Fruit fly (Drosophila melanogaster) whole organism: ENCODE results near the gene Sirt2.

ENCODE experiments used
- CG8478 ChIP-seq: fragments of >200 bp; optimal IDR thresholded peaks from 2 replicates; lab custom pipeline; 2018; ENCODE audit warnings: inconsistent platforms
- psq ChIP-seq: fragments of >200 bp; optimal IDR thresholded peaks from 2 replicates; lab custom pipeline; 2017
- usp ChIP-seq: fragments of >200 bp; optimal IDR thresholded peaks from 2 replicates; lab custom pipeline; 2017; ENCODE audit warnings: missing biosample characterization, missing genetic modification characterization, mixed read lengths

DNA sequence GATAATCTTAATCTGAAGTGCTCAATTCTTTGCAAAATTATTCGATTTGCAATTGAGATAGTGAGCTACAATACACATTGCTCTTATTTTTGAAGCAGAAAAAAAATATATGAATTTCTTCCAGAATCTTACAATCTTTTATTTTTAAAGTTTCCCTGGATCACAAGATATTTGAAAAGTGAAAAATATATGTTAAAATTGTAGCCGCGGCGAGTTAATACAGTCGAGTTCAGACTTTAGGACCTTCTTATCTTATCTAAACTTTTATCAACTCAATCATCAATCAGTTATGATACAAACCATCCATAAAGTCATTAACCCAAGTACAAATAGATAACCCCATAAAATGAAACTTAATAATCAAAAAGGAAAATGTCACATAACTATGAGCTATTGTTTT lies 17.4 kb upstream of the Sirt2 start:
- TF ChIP-seq usp (GFP tag; lab: Kevin White, UChicago) (no peak), CG8478 (lab: Kevin White, UChicago) (no peak), psq (lab: Kevin White, UChicago) (no peak)
